Worm (Caenorhabditis elegans) whole organism, midembryonic: ENCODE measurements around the gene F08F8.6.

Source experiments
- T22C8.4 ChIP-seq: fragments of 200-800 bp; sonication (Bioruptor generic); IDR thresholded peaks from 2 replicates; pipeline ENCODE4 v1.3.6; 2022; ENCODE audit warnings: missing genetic modification characterization, missing compliant biosample characterization
- cog-1 ChIP-seq: sonication (generic microtip); optimal IDR thresholded peaks from 2 replicates; lab custom pipeline; 2016; ENCODE audit warnings: missing genetic modification characterization, missing compliant biosample characterization
- flt-1 ChIP-seq: fragments of 200-800 bp; sonication (Bioruptor generic); IDR thresholded peaks from 2 replicates; pipeline ENCODE4 v1.3.6; 2022; ENCODE audit warnings: missing genetic modification characterization, missing compliant biosample characterization
- klf-2 ChIP-seq: fragments of 200-800 bp; sonication (Bioruptor generic); conservative IDR thresholded peaks from 2 replicates; pipeline ENCODE4 v1.3.6; 2022; ENCODE audit warnings: missing genetic modification reagents, missing genetic modification characterization, missing compliant biosample characterization
- med-1 ChIP-seq: sonication (generic microtip); optimal IDR thresholded peaks from 2 replicates; lab custom pipeline; 2017; ENCODE audit warnings: missing genetic modification characterization, mild to moderate bottlenecking, missing compliant biosample characterization, antibody characterized with exemption, missing genetic modification reagents; ENCODE audit not compliant: insufficient read depth
- ref-1 ChIP-seq: fragments of 200-800 bp; sonication (Bioruptor generic); conservative IDR thresholded peaks from 2 replicates; pipeline ENCODE4 v1.3.6; 2022; ENCODE audit warnings: missing genetic modification reagents, missing genetic modification characterization, missing compliant biosample characterization
- tab-1 ChIP-seq: fragments of 200-800 bp; sonication (Bioruptor generic); IDR thresholded peaks from 2 replicates; pipeline ENCODE4 v1.3.6; 2022; ENCODE audit warnings: missing genetic modification characterization, missing compliant biosample characterization
- ztf-23 ChIP-seq: fragments of 200-800 bp; sonication (Bioruptor generic); IDR thresholded peaks from 2 replicates; pipeline ENCODE4 v1.3.6; 2022; ENCODE audit warnings: missing genetic modification reagents, missing genetic modification characterization, missing compliant biosample characterization
- ztf-29 ChIP-seq: fragments of 200-800 bp; sonication (Bioruptor generic); IDR thresholded peaks from 2 replicates; pipeline ENCODE4 v1.3.6; 2022; ENCODE audit warnings: missing genetic modification reagents, missing genetic modification characterization, missing compliant biosample characterization

The F08F8.6 gene

DNA sequence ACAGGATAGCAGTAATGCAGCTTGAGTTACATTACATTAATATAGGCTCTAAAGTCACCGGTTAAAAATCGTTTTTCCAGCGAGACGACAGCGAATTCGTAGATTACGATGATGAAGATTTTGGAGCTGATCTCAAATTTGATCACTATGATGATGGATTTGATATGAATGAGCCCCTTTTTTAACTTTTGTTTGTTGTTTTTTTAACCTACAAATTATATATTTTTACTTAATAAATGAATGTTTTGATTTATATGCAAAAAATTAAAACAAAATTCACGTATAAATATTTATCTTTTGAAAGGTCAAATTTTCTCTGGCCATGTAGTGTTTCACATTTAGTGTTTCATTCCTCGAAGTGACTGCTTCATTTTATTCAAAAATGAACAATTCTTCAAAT is at the start of gene F08F8.6:
Gene F08F8.6 (plus strand): TSS at position 301 of the 400 bp plus-strand sequence.
- TF ChIP-seq klf-2 (GFP tag; lab: Robert Waterston, UW), result no peak
- TF ChIP-seq ztf-29, result no peak
- no peak for TF ChIP-seq ztf-23 (GFP tag; lab: Robert Waterston, UW)
- no peak for TF ChIP-seq cog-1 (tag; lab: Kevin White, UChicago)
- no peak for TF ChIP-seq T22C8.4 (GFP tag; lab: Robert Waterston, UW)
- TF ChIP-seq flt-1 (GFP tag; lab: Robert Waterston, UW), result no peak
- no peak for TF ChIP-seq tab-1 (GFP tag; lab: Robert Waterston, UW)
- TF ChIP-seq ref-1 (GFP tag; lab: Robert Waterston, UW), result no peak
- TF ChIP-seq med-1 (GFP tag; lab: Kevin White, UChicago), result no peak

DNA sequence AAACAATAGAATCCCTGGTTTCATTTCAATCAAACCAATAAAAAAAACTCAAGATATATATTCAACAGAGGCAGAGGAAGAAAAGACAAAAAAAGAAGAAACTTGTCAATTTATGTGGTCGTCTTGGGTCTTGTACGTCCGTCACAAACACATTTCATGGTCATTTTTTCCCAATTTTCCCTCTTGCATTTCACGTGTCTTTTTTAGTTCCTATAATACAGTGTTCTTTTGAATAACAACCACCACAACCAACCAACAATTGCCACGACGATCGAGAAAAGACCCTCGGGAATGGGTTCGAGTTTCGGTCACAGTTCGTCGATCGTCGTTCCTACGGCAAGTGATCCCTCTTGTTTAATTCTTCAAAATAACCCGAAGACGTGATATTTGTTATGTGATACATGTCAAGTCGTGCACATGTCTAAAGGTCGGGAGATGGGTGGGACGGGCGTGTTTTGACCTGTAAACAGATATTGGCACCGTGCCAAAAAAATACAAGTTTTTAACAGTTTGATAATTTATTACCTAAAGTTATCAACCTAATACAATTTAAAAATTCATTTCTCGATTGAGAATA is 47.3 kb upstream of the F08F8.6 start:
- no peak for TF ChIP-seq ztf-23 (GFP tag; lab: Robert Waterston, UW)

DNA sequence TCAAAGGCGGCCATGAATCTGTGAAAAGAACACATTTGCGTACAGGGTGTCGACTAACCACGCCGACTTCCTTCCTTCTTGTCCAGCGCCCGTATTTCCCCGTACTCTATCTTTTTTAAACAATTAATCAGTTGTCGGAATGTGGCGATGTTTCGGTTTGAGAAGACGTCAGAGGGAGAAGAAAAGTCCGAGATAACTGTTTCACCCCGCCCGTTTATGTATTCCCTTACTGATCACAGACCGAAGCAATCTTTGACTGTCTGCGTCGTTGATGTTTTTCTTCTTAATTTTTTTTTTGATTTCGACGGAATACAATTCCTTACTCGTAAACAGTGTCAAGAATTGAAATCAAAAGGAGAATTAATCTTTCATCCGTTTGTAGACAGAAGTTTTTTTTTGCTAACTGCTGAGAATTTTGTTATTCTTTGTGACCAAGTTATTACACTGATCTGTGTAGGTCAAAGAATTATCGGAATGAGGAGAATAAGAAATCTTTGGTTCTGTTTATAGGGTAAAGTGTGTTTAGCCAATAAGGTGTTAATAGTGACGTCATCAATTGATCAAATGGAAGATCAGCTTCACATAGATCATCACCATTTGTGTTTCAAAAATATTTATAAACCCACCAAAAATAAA is 46.3 kb upstream of the F08F8.6 start:
- TF ChIP-seq klf-2 (GFP tag; lab: Robert Waterston, UW) (no peak), ztf-29 (no peak)

DNA sequence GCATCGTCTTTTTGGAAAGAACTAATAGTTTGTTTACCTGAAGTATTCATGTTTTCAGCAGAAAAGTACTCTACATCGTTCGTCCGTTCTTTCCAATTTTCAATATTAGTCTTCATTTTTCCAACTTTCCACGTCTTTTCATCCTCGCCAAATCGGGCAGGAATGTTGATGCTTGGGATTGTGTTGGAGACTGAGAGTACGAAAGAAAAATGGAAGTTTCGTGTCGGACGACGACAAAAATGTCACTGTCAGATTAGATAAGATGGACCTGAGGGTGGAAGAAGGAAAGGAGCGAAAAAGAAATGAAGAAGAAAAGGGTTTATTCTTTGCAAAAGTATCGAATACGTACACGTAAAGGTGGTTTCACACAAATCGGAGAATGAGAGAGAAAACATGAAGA is 45.4 kb upstream of the F08F8.6 start:
- TF ChIP-seq cog-1 (tag; lab: Kevin White, UChicago) (no peak), ztf-29 (no peak), T22C8.4 (GFP tag; lab: Robert Waterston, UW) (no peak), ref-1 (GFP tag; lab: Robert Waterston, UW) (no peak), tab-1 (GFP tag; lab: Robert Waterston, UW) (no peak), ztf-23 (GFP tag; lab: Robert Waterston, UW) (no peak), med-1 (GFP tag; lab: Kevin White, UChicago) (no peak), klf-2 (GFP tag; lab: Robert Waterston, UW) (no peak), flt-1 (GFP tag; lab: Robert Waterston, UW) (no peak)

DNA sequence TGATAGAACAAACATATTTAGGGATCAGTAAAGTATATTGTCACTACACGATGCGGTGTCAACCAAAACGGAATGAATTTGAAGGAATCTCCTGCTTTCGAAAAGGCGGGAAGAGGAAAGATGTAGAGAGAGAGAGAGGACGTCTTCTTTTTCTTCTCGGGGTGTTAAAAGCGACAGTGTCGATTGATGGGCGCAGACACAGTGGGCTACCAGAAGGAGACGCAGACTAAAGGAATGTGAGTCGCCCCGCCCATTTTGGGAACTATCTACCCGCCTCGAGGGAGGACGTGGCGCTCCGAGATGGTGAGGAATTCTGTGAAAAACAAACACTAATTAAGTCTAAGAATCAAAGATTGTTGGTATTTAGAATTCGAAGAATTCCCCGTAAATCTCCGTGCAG is 44.0 kb upstream of the F08F8.6 start, which contains the start of the genes B0361.14 and B0361.9:
Gene B0361.14 (minus strand): TSS at position 66 of the 400 bp plus-strand sequence.
Gene B0361.9 (minus strand): TSS at position 166 of the 400 bp plus-strand sequence.
- TF ChIP-seq cog-1 (tag; lab: Kevin White, UChicago) (no peak), ref-1 (GFP tag; lab: Robert Waterston, UW) (no peak), tab-1 (GFP tag; lab: Robert Waterston, UW) (no peak), T22C8.4 (GFP tag; lab: Robert Waterston, UW) (no peak), ztf-23 (GFP tag; lab: Robert Waterston, UW) (no peak), klf-2 (GFP tag; lab: Robert Waterston, UW) (no peak), flt-1 (GFP tag; lab: Robert Waterston, UW) (no peak), ztf-29 (no peak), med-1 (GFP tag; lab: Kevin White, UChicago) (no peak)

DNA sequence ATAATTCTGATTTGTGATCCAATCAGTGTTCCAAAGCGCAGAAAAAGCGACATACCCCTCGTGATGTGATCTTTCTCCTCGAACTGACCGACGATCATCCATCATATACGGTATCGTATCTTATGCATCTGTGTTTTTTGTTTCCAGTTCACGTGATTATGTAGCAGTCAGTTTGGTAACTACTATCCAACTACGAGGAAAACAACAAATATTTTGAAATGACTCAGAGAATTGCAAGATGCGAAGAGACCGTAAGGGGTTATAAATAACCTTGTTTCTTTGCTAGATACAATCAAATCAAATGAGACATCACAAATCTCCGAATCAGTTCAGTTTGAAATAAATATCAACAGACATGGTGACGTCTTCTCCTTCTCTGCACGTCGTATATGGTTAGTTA is 43.3 kb upstream of the F08F8.6 start:
- no peak for TF ChIP-seq cog-1 (tag; lab: Kevin White, UChicago)
- no peak for TF ChIP-seq ref-1 (GFP tag; lab: Robert Waterston, UW)
- no peak for TF ChIP-seq flt-1 (GFP tag; lab: Robert Waterston, UW)
- no peak for TF ChIP-seq T22C8.4 (GFP tag; lab: Robert Waterston, UW)
- TF ChIP-seq med-1 (GFP tag; lab: Kevin White, UChicago), result no peak
- no peak for TF ChIP-seq klf-2 (GFP tag; lab: Robert Waterston, UW)
- no peak for TF ChIP-seq ztf-23 (GFP tag; lab: Robert Waterston, UW)
- TF ChIP-seq tab-1 (GFP tag; lab: Robert Waterston, UW), result no peak
- no peak for TF ChIP-seq ztf-29

DNA sequence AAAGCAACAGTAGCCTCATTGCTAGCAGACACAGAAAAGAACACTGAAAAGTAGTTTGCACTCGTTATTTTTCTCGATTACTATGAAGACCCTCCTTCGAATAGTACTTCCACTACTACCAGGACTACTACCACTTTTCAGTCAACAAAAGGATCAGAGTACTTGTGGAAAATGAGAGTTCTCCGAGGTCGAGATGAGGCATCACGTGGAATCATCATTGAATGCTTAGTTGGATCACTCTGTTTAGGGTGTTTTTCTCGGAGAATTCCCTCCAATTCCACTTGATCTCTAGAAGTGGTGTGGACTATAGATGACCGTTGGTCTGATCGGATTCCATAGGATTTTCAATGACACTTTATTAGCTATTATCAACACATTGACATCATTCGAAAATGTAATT is 42.7 kb upstream of the F08F8.6 start:
- TF ChIP-seq ztf-29, result no peak
- no peak for TF ChIP-seq med-1 (GFP tag; lab: Kevin White, UChicago)
- no peak for TF ChIP-seq ztf-23 (GFP tag; lab: Robert Waterston, UW)
- no peak for TF ChIP-seq cog-1 (tag; lab: Kevin White, UChicago)
- no peak for TF ChIP-seq klf-2 (GFP tag; lab: Robert Waterston, UW)
- TF ChIP-seq tab-1 (GFP tag; lab: Robert Waterston, UW), result no peak
- TF ChIP-seq flt-1 (GFP tag; lab: Robert Waterston, UW), result no peak
- TF ChIP-seq T22C8.4 (GFP tag; lab: Robert Waterston, UW), result no peak
- no peak for TF ChIP-seq ref-1 (GFP tag; lab: Robert Waterston, UW)

DNA sequence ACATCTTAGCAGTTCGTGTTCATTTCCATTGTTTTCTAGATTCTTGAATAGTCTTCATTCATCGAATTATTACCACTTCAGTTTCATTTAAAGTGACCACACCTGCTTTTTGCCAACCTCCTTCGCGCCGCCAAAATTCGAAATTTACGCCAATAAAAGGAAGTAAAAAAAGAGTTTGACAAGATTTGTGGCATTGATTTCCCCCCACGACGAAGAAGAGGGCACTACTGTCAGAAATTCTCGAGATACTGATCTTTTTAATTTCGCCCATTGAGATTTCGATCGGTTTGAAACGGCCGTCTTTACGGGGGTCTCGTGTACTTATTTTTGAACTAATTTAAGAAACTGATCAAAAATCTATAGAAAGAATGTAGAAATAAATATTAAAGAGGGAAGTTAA is 41.8 kb upstream of the F08F8.6 start:
- TF ChIP-seq klf-2 (GFP tag; lab: Robert Waterston, UW) (no peak), med-1 (GFP tag; lab: Kevin White, UChicago) (no peak), ztf-29 (no peak), tab-1 (GFP tag; lab: Robert Waterston, UW) (no peak), flt-1 (GFP tag; lab: Robert Waterston, UW) (no peak), ref-1 (GFP tag; lab: Robert Waterston, UW) (no peak), T22C8.4 (GFP tag; lab: Robert Waterston, UW) (no peak), ztf-23 (GFP tag; lab: Robert Waterston, UW) (no peak), cog-1 (tag; lab: Kevin White, UChicago) (no peak)

DNA sequence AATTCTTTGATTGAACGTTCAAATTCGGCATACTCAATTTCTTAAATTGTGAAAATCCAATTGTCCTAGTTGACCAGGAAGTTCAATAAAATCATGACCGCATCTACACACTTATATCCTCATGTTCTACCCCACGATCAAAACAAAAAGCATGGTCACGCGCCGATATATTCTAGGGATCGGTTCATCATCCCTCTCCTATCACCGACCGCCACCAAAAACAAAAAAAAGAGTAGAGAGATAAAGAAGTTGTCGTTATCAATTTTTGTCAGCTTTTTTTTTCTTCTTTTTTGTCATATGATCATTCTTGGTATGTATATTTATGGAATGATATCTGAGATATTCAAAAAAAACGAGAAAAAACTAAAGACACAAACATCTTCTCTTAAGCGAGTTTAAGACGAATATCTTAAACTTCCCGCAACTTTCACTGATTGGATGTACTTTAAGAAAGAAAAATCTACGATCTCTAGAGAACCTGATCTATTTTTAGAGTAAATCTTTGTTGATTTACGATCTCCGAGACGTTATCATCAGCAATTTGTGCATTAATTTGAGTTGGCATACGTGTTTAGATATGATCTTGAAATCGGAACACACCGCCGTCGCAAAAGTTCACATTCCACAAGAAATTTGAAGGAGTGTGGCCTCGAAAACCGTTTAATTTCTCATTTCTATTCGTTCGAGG is 38.4 kb upstream of the F08F8.6 start:
- TF ChIP-seq klf-2 (GFP tag; lab: Robert Waterston, UW) (no peak), flt-1 (GFP tag; lab: Robert Waterston, UW) (no peak), ztf-23 (GFP tag; lab: Robert Waterston, UW) (no peak), tab-1 (GFP tag; lab: Robert Waterston, UW) (no peak), ref-1 (GFP tag; lab: Robert Waterston, UW) (no peak), T22C8.4 (GFP tag; lab: Robert Waterston, UW) (no peak), med-1 (GFP tag; lab: Kevin White, UChicago) (no peak)
